Worm (Caenorhabditis elegans) whole organism, young adult: ENCODE results near the gene ZK353.2.
A peak's percentile ranks its signal among the peaks of the same experiment; 100 is the strongest.

Experiments
- B0019.2 ChIP-seq: fragments of 200-800 bp; sonication (Bioruptor generic); conservative IDR thresholded peaks from 2 replicates; pipeline ENCODE4 v1.3.6; 2022; ENCODE audit warnings: missing genetic modification reagents, missing genetic modification characterization, missing compliant biosample characterization
- B0336.3 ChIP-seq: fragments of 200-800 bp; sonication (Bioruptor generic); IDR thresholded peaks from 2 replicates; pipeline ENCODE4 v1.3.6; 2022; ENCODE audit warnings: missing genetic modification characterization, missing compliant biosample characterization
- F55B11.4 ChIP-seq: sonication (generic microtip); optimal IDR thresholded peaks from 2 replicates; lab custom pipeline; 2016; ENCODE audit warnings: missing compliant biosample characterization, missing genetic modification characterization, borderline replicate concordance; ENCODE audit not compliant: insufficient read depth
- F57C9.4 ChIP-seq: sonication (generic microtip); optimal IDR thresholded peaks from 2 replicates; lab custom pipeline; 2017; ENCODE audit warnings: mild to moderate bottlenecking, missing genetic modification characterization, missing compliant biosample characterization
- K12H6.12 ChIP-seq: fragments of 200-800 bp; sonication (Bioruptor generic); optimal IDR thresholded peaks from 2 replicates; lab custom pipeline; 2018; ENCODE audit warnings: mild to moderate bottlenecking, missing genetic modification characterization, missing compliant biosample characterization
- T26A5.8 ChIP-seq: sonication (generic microtip); optimal IDR thresholded peaks from 2 replicates; lab custom pipeline; 2016; ENCODE audit warnings: missing genetic modification characterization, missing compliant biosample characterization
- Y53F4B.3 ChIP-seq: fragments of 200-800 bp; sonication (Bioruptor generic); IDR thresholded peaks from 2 replicates; pipeline ENCODE4 v1.3.6; 2022; ENCODE audit warnings: missing genetic modification reagents, missing genetic modification characterization, missing compliant biosample characterization
- Y56A3A.18 ChIP-seq: fragments of 200-800 bp; sonication (Bioruptor generic); IDR thresholded peaks from 2 replicates; pipeline ENCODE4 v1.3.6; 2022; ENCODE audit warnings: missing genetic modification reagents, missing genetic modification characterization, missing compliant biosample characterization
- Y67H2A.10 ChIP-seq: fragments of 200-800 bp; sonication (Bioruptor generic); conservative IDR thresholded peaks from 2 replicates; pipeline ENCODE4 v1.3.6; 2022; ENCODE audit warnings: missing genetic modification reagents, missing genetic modification characterization, missing compliant biosample characterization
- ZK185.1 ChIP-seq: sonication (generic microtip); optimal IDR thresholded peaks from 2 replicates; lab custom pipeline; 2016; ENCODE audit warnings: mild to moderate bottlenecking, missing genetic modification characterization, missing compliant biosample characterization; ENCODE audit not compliant: poor library complexity, severe bottlenecking
- aptf-2 ChIP-seq: fragments of 200-800 bp; sonication (Bioruptor generic); conservative IDR thresholded peaks from 2 replicates; pipeline ENCODE4 v1.3.6; 2022; ENCODE audit warnings: missing genetic modification reagents, missing genetic modification characterization, missing compliant biosample characterization
- aptf-3 ChIP-seq: fragments of 200-800 bp; sonication (Bioruptor generic); IDR thresholded peaks from 2 replicates; pipeline ENCODE4 v1.3.6; 2022; ENCODE audit warnings: missing genetic modification characterization, missing compliant biosample characterization
- attf-3 ChIP-seq: fragments of 200-800 bp; sonication (Bioruptor generic); conservative IDR thresholded peaks from 2 replicates; pipeline ENCODE4 v1.3.6; 2022; ENCODE audit warnings: missing genetic modification reagents, missing genetic modification characterization, missing compliant biosample characterization
- ceh-100 ChIP-seq: fragments of 200-800 bp; sonication (Bioruptor generic); IDR thresholded peaks from 2 replicates; pipeline ENCODE4 v1.3.6; 2022; ENCODE audit warnings: missing genetic modification reagents, missing genetic modification characterization, missing compliant biosample characterization
- ceh-79 ChIP-seq: sonication (generic microtip); optimal IDR thresholded peaks from 2 replicates; lab custom pipeline; 2017; ENCODE audit warnings: mild to moderate bottlenecking, missing genetic modification characterization, missing compliant biosample characterization
- chd-7 ChIP-seq: sonication (generic microtip); optimal IDR thresholded peaks from 2 replicates; lab custom pipeline; 2016; ENCODE audit warnings: mild to moderate bottlenecking, missing genetic modification characterization, moderate library complexity, missing compliant biosample characterization
- egrh-3 ChIP-seq: fragments of 200-800 bp; sonication (Bioruptor generic); IDR thresholded peaks from 2 replicates; pipeline ENCODE4 v1.3.6; 2022; ENCODE audit warnings: missing genetic modification reagents, missing genetic modification characterization, missing compliant biosample characterization
- gei-17 ChIP-seq: fragments of 200-800 bp; sonication (Bioruptor generic); optimal IDR thresholded peaks from 2 replicates; lab custom pipeline; 2018; ENCODE audit warnings: mild to moderate bottlenecking, missing genetic modification characterization, missing compliant biosample characterization
- lin-40 ChIP-seq: sonication (generic microtip); optimal IDR thresholded peaks from 2 replicates; lab custom pipeline; 2016; ENCODE audit warnings: missing genetic modification characterization, mild to moderate bottlenecking, missing compliant biosample characterization, missing genotype, missing genetic modification reagents
- lir-1 ChIP-seq: fragments of 200-800 bp; sonication (Bioruptor generic); conservative IDR thresholded peaks from 2 replicates; pipeline ENCODE4 v1.3.6; 2022; ENCODE audit warnings: missing genetic modification reagents, missing genetic modification characterization, missing compliant biosample characterization
- nfya-1 ChIP-seq: sonication (generic microtip); optimal IDR thresholded peaks from 2 replicates; lab custom pipeline; 2017; ENCODE audit warnings: antibody characterized with exemption, missing compliant biosample characterization, missing genetic modification characterization, borderline replicate concordance; ENCODE audit not compliant: insufficient read depth
- nfyb-1 ChIP-seq: fragments of 200-800 bp; sonication (Bioruptor generic); IDR thresholded peaks from 2 replicates; pipeline ENCODE4 v1.3.6; 2022; ENCODE audit warnings: missing genetic modification reagents, missing genetic modification characterization, missing compliant biosample characterization
- nhr-179 ChIP-seq: sonication (generic microtip); optimal IDR thresholded peaks from 2 replicates; lab custom pipeline; 2016; ENCODE audit warnings: mild to moderate bottlenecking, missing genetic modification characterization, missing compliant biosample characterization
- nhr-80 ChIP-seq: sonication (generic microtip); optimal IDR thresholded peaks from 2 replicates; lab custom pipeline; 2016; ENCODE audit warnings: missing genetic modification characterization, missing compliant biosample characterization
- pbrm-1 ChIP-seq: fragments of 200-800 bp; sonication (Bioruptor generic); IDR thresholded peaks from 2 replicates; pipeline ENCODE4 v1.3.6; 2022; ENCODE audit warnings: missing genetic modification reagents, missing genetic modification characterization, missing compliant biosample characterization
- rpc-1 ChIP-seq, 2 experiments: fragments of 150-350 bp in 1 of 2; sonication (generic microtip) in 1 of 2; optimal IDR thresholded peaks; 2 replicates each; lab custom pipeline; 2014 to 2018; ENCODE audit warnings: missing biosample characterization in 1 of 2, missing genetic modification characterization in 1 of 2, missing genetic modification reagents in 1 of 2, missing genotype in 1 of 2
- sea-2 ChIP-seq: fragments of 200-800 bp; sonication (Bioruptor generic); IDR thresholded peaks from 2 replicates; pipeline ENCODE4 v1.3.6; 2022; ENCODE audit warnings: missing genetic modification characterization, missing compliant biosample characterization
- snpc-1.1 ChIP-seq: sonication (generic microtip); optimal IDR thresholded peaks from 2 replicates; lab custom pipeline; 2017; ENCODE audit warnings: missing genetic modification characterization, mild to moderate bottlenecking, missing compliant biosample characterization, antibody characterized with exemption, moderate library complexity, missing genotype, missing genetic modification reagents; ENCODE audit not compliant: insufficient read depth
- snpc-1.3 ChIP-seq: sonication (generic microtip); optimal IDR thresholded peaks from 2 replicates; lab custom pipeline; 2017; ENCODE audit warnings: missing genetic modification characterization, mild to moderate bottlenecking, missing compliant biosample characterization, antibody characterized with exemption, moderate library complexity, missing genotype, missing genetic modification reagents; ENCODE audit not compliant: insufficient read depth
- snpc-3.4 ChIP-seq: sonication (generic microtip); optimal IDR thresholded peaks from 2 replicates; lab custom pipeline; 2017; ENCODE audit warnings: missing genetic modification characterization, mild to moderate bottlenecking, missing compliant biosample characterization, antibody characterized with exemption, moderate library complexity, missing genotype, missing genetic modification reagents
- snpc-4 ChIP-seq, 5 experiments: fragments of 150-350 bp in 1 of 5; sonication (generic microtip) in 4 of 5; optimal IDR thresholded peaks; 2 replicates each; lab custom pipeline; 2014 to 2018; ENCODE audit warnings: missing genetic modification characterization in 5 of 5, missing biosample characterization in 3 of 5, antibody characterized with exemption in 2 of 5, mild to moderate bottlenecking in 2 of 5, missing compliant biosample characterization in 2 of 5, missing genotype in 2 of 5, moderate library complexity in 2 of 5, missing genetic modification reagents in 1 of 5
- tbx-9 ChIP-seq: sonication (generic microtip); optimal IDR thresholded peaks from 2 replicates; lab custom pipeline; 2016; ENCODE audit warnings: borderline replicate concordance, missing genetic modification characterization, inconsistent platforms, missing compliant biosample characterization
- zim-3 ChIP-seq: sonication (generic microtip); optimal IDR thresholded peaks from 2 replicates; lab custom pipeline; 2017; ENCODE audit warnings: mild to moderate bottlenecking, missing genetic modification characterization, moderate library complexity, missing compliant biosample characterization
- ztf-6 ChIP-seq: fragments of 200-800 bp; sonication (Bioruptor generic); IDR thresholded peaks from 2 replicates; pipeline ENCODE4 v1.3.6; 2022; ENCODE audit warnings: missing genetic modification reagents, missing genetic modification characterization, missing compliant biosample characterization

ZK353.2 gene

DNA sequence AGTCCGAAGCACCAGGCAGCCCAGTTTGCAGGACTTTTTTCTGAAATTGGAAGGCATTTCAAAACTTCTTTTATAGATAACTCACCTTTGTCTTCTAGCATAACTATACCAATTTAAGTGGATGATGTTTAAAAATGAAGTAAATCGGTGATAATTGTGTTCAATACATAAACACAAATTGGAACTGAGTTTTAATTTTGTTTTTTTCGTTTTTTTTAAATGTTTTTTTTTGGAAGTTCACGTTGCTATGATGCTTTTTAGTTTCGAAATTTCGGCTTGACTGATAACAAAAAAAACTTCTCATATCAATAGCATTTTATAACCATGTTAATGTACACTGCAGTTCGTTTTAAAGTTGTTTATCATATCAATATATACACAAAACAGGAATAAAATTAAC is 9.0 kb upstream of the ZK353.2 start, which contains the start of gene ZK353.4:
TSS of gene ZK353.4 (minus strand) at position 101 of the 400 bp plus-strand sequence.
- TF ChIP-seq aptf-3 (no peak), Y53F4B.3 (GFP tag; lab: Robert Waterston, UW) (no peak), attf-3 (GFP tag; lab: Robert Waterston, UW) (no peak), nfya-1 (tag; lab: Kevin White, UChicago) (no peak), lir-1 (GFP tag; lab: Robert Waterston, UW) (no peak), lin-40 (tag; lab: Kevin White, UChicago) (no peak), nhr-179 (tag; lab: Kevin White, UChicago) (no peak), nhr-80 (tag; lab: Kevin White, UChicago) (no peak), ZK185.1 (tag; lab: Kevin White, UChicago) (no peak), snpc-3.4 (no peak), snpc-1.1 (no peak), egrh-3 (GFP tag; lab: Robert Waterston, UW) (no peak)

DNA sequence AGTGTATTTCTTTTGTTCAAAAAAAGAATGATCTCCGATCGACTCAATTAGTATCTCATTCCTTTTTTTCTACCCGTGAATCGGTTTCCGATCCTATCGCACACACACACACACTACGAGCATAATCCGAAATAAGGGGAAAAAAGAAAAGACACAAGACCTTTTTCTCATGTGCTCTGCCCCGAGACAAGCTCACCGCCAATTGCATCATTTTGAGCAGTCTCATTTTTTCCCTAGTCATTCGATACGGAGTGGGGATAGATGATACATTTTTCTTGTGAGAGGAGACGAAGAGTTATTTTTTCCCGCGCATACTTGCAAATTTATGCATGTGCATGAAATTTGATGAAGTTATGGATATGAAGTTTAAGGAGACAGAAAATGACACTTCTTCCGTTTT is 6.2 kb upstream of the ZK353.2 start:
- TF ChIP-seq ztf-6 (GFP tag; lab: Robert Waterston, UW), result no peak
- 0 out of 2 replicates have a peak, but pooled peaks have one; percentile 19 for TF ChIP-seq nfyb-1 (GFP tag; lab: Robert Waterston, UW)
- TF ChIP-seq K12H6.12 (tag; lab: Kevin White, UChicago), result peak; percentile 22

DNA sequence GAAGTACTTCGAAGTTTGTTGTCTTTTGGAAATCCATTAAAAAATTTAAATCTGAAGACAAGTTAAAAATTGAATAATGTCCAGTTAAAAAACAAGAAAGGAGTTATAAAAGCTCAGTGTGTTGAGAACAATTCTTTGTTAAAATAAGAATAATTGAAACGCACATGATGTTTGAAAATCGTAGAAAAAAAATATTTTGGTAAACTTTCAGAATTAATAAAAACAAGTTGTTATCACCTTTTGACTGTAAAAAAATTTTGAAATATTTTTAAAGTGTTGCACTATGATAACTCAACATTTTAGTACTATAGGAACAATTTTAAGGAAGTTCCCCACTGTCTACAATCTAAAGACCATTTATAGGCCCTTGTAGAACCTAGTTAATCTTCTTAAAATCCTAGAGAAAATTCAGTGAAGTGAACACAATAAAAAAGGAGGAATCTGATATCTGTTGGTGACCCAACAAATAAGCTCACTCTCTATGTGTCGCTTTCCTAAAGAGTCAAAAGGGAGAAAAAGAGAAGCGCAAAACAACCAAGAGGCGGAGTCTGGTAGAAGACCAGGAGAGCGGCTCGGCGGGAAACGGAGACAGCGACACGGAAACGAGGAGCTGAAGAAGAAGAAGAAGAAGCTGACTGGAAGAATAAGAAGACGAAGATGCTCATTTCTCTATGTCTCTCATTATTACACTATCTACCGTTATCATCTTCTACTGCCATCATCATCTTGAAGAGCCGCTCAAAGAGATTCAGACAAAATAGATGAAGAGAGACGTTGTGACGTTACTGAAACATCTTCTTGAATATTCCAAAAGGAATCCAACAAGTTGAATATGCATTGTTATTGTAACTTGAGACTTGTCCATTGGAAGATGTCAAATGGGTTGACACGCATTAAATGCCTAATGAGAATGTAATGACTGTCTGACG is 3.9 kb upstream of the ZK353.2 start, which contains the start of gene ZK353.10:
TSS of gene ZK353.10 (minus strand) at position 51 of the 929 bp plus-strand sequence.
- TF ChIP-seq rpc-1 (optimal IDR thresholded peaks at IDR 0.05; lab: Kevin White, UChicago) (no peak), rpc-1 (tag; optimal IDR thresholded peaks at IDR 0.05; lab: Kevin White, UChicago) (no peak), T26A5.8 (tag; lab: Kevin White, UChicago) (no peak), lin-40 (tag; lab: Kevin White, UChicago) (no peak), B0336.3 (GFP tag; lab: Robert Waterston, UW) (no peak), gei-17 (GFP tag; lab: Kevin White, UChicago) (no peak), tbx-9 (no peak), F55B11.4 (tag; lab: Kevin White, UChicago) (no peak), chd-7 (tag; lab: Kevin White, UChicago) (no peak), snpc-4 (GFP tag; optimal IDR thresholded peaks at IDR 0.05; lab: Kevin White, UChicago) (no peak), snpc-4 (tag; optimal IDR thresholded peaks at IDR 0.05; lab: Kevin White, UChicago) (no peak), B0019.2 (no peak), sea-2 (GFP tag; lab: Robert Waterston, UW) (no peak), pbrm-1 (no peak), Y56A3A.18 (GFP tag; lab: Robert Waterston, UW) (no peak), ceh-79 (tag; lab: Kevin White, UChicago) (no peak), F57C9.4 (no peak), Y67H2A.10 (no peak), ceh-100 (GFP tag; lab: Robert Waterston, UW) (no peak), aptf-2 (GFP tag; lab: Robert Waterston, UW) (no peak), snpc-1.3 (tag; lab: Kevin White, UChicago) (no peak), zim-3 (no peak)
